Worm (Caenorhabditis elegans) whole organism, L3 larva: ENCODE data around the gene C46G7.5.
A peak's percentile ranks its signal among the peaks of the same experiment; 100 is the strongest.

Experiments used
- R02D3.7 ChIP-seq: fragments of 150-350 bp; optimal IDR thresholded peaks from 2 replicates; lab custom pipeline; 2014; ENCODE audit warnings: missing biosample characterization, missing genetic modification characterization
- ZK546.5 ChIP-seq: sonication (generic microtip); optimal IDR thresholded peaks from 2 replicates; lab custom pipeline; 2017; ENCODE audit warnings: missing biosample characterization, missing genetic modification characterization
- aly-2 ChIP-seq: fragments of 150-350 bp; optimal IDR thresholded peaks from 2 replicates; lab custom pipeline; 2014; ENCODE audit warnings: missing biosample characterization, missing genetic modification characterization
- ama-1 ChIP-seq: fragments of 150-350 bp; optimal IDR thresholded peaks from 2 replicates; lab custom pipeline; 2018
- ceh-16 ChIP-seq: sonication (generic microtip); optimal IDR thresholded peaks from 2 replicates; lab custom pipeline; 2017; ENCODE audit warnings: missing biosample characterization, missing genetic modification characterization
- ceh-82 ChIP-seq: fragments of 150-350 bp; optimal IDR thresholded peaks from 2 replicates; lab custom pipeline; 2014; ENCODE audit warnings: missing biosample characterization, missing genetic modification characterization
- ceh-9 ChIP-seq: sonication (generic microtip); optimal IDR thresholded peaks from 2 replicates; lab custom pipeline; 2018; ENCODE audit warnings: missing biosample characterization, missing genetic modification characterization
- daf-12 ChIP-seq: fragments of 150-350 bp; optimal IDR thresholded peaks from 2 replicates; lab custom pipeline; 2014; ENCODE audit warnings: missing biosample characterization, missing genetic modification reagents, missing genetic modification characterization
- egl-27 ChIP-seq: sonication (generic microtip); optimal IDR thresholded peaks from 4 replicates; lab custom pipeline; 2017; ENCODE audit warnings: missing biosample characterization, missing genetic modification reagents, missing genetic modification characterization
- egl-5 ChIP-seq: fragments of 150-350 bp; optimal IDR thresholded peaks from 2 replicates; lab custom pipeline; 2017; ENCODE audit warnings: missing biosample characterization, missing genetic modification reagents, missing genetic modification characterization, inconsistent platforms
- elt-1 ChIP-seq: fragments of 150-350 bp; optimal IDR thresholded peaks from 2 replicates; lab custom pipeline; 2014; ENCODE audit warnings: missing biosample characterization, missing genetic modification characterization
- eor-1 ChIP-seq, 2 experiments: fragments of 150-350 bp; optimal IDR thresholded peaks; 2 replicates each; lab custom pipeline; 2014 to 2018; ENCODE audit warnings: missing biosample characterization in 2 of 2, missing genetic modification characterization in 2 of 2
- fkh-10 ChIP-seq: sonication (generic microtip); optimal IDR thresholded peaks from 2 replicates; lab custom pipeline; 2017; ENCODE audit warnings: missing biosample characterization, missing genetic modification reagents, missing genetic modification characterization
- fkh-2 ChIP-seq: fragments of 150-350 bp; optimal IDR thresholded peaks from 2 replicates; lab custom pipeline; 2014; ENCODE audit warnings: missing biosample characterization, missing genetic modification reagents, missing genetic modification characterization
- fos-1 ChIP-seq: fragments of 150-350 bp; optimal IDR thresholded peaks from 2 replicates; lab custom pipeline; 2014; ENCODE audit warnings: missing biosample characterization, missing genetic modification characterization
- hmg-11 ChIP-seq: sonication (generic microtip); optimal IDR thresholded peaks from 2 replicates; lab custom pipeline; 2016; ENCODE audit warnings: missing genetic modification characterization, missing compliant biosample characterization
- jun-1 ChIP-seq: fragments of 150-350 bp; optimal IDR thresholded peaks from 2 replicates; lab custom pipeline; 2014; ENCODE audit warnings: missing biosample characterization, missing genetic modification reagents, missing genetic modification characterization
- lin-15B ChIP-seq: fragments of 150-350 bp; optimal IDR thresholded peaks from 2 replicates; lab custom pipeline; 2014; ENCODE audit warnings: missing biosample characterization, missing genetic modification characterization
- lin-39 ChIP-seq: fragments of 150-350 bp; optimal IDR thresholded peaks from 2 replicates; lab custom pipeline; 2018; ENCODE audit warnings: missing biosample characterization, missing genetic modification reagents, missing genetic modification characterization
- mml-1 ChIP-seq: fragments of 150-350 bp; sonication (generic microtip); optimal IDR thresholded peaks from 3 replicates; lab custom pipeline; 2014; ENCODE audit warnings: missing biosample characterization, missing genetic modification characterization
- nfya-1 ChIP-seq: sonication (generic microtip); optimal IDR thresholded peaks from 2 replicates; lab custom pipeline; 2017; ENCODE audit warnings: missing genetic modification characterization, mild to moderate bottlenecking, missing compliant biosample characterization, antibody characterized with exemption, moderate library complexity; ENCODE audit not compliant: insufficient read depth
- nhr-12 ChIP-seq: fragments of 150-350 bp; optimal IDR thresholded peaks from 2 replicates; lab custom pipeline; 2014; ENCODE audit warnings: missing biosample characterization, missing genetic modification characterization
- nhr-25 ChIP-seq: sonication (generic microtip); optimal IDR thresholded peaks from 2 replicates; lab custom pipeline; 2017; ENCODE audit warnings: missing biosample characterization, missing genetic modification characterization
- nhr-28 ChIP-seq: fragments of 150-350 bp; optimal IDR thresholded peaks from 2 replicates; lab custom pipeline; 2014; ENCODE audit warnings: missing biosample characterization, missing genetic modification characterization
- nhr-77 ChIP-seq: fragments of 150-350 bp; optimal IDR thresholded peaks from 2 replicates; lab custom pipeline; 2014; ENCODE audit warnings: missing biosample characterization, missing genetic modification characterization
- pha-4 ChIP-seq: fragments of 150-350 bp; optimal IDR thresholded peaks from 2 replicates; lab custom pipeline; 2014; ENCODE audit warnings: missing biosample characterization, missing genetic modification reagents, missing genetic modification characterization
- pqm-1 ChIP-seq: fragments of 150-350 bp; optimal IDR thresholded peaks from 2 replicates; lab custom pipeline; 2017; ENCODE audit warnings: missing biosample characterization, missing genetic modification characterization, inconsistent platforms
- sea-2 ChIP-seq: fragments of 150-350 bp; sonication (generic microtip); optimal IDR thresholded peaks from 4 replicates; lab custom pipeline; 2014; ENCODE audit warnings: missing biosample characterization, missing genetic modification reagents, missing genetic modification characterization
- unc-62 ChIP-seq: fragments of 150-350 bp; sonication (generic microtip); optimal IDR thresholded peaks from 4 replicates; lab custom pipeline; 2014; ENCODE audit warnings: missing biosample characterization, missing genetic modification reagents, missing genetic modification characterization
- zag-1 ChIP-seq: fragments of 150-350 bp; optimal IDR thresholded peaks from 2 replicates; lab custom pipeline; 2014; ENCODE audit warnings: missing biosample characterization, missing genetic modification characterization
- ztf-11 ChIP-seq: fragments of 150-350 bp; optimal IDR thresholded peaks from 2 replicates; lab custom pipeline; 2014; ENCODE audit warnings: missing biosample characterization, missing genetic modification characterization
- ztf-4 ChIP-seq: fragments of 150-350 bp; optimal IDR thresholded peaks from 2 replicates; lab custom pipeline; 2014; ENCODE audit warnings: missing biosample characterization, missing genetic modification characterization

Gene C46G7.5

ce11 chrIV:6013853-6014252, 2.4 kb upstream of the C46G7.5 start:
- TF ChIP-seq nfya-1 (tag; lab: Kevin White, UChicago) (peak; percentile 69), ceh-16 (tag; lab: Kevin White, UChicago) (no peak)

- TF ChIP-seq nhr-25 (tag; lab: Kevin White, UChicago) (no peak), pha-4 (no peak), nhr-28 (tag; lab: Kevin White, UChicago) (no peak), ztf-4 (tag; lab: Kevin White, UChicago) (no peak), jun-1 (tag; lab: Kevin White, UChicago) (no peak), lin-15B (tag; lab: Kevin White, UChicago) (no peak), elt-1 (no peak)
These were observed 1.2 kb downstream of the C46G7.5 start for ce11 chrIV:6010274-6010673.

- TF ChIP-seq egl-27 (tag; lab: Kevin White, UChicago) (no peak), sea-2 (no peak), ceh-82 (no peak), ZK546.5 (tag; lab: Kevin White, UChicago) (no peak), fkh-10 (no peak), nhr-28 (tag; lab: Kevin White, UChicago) (no peak), hmg-11 (tag; lab: Kevin White, UChicago) (no peak), nhr-25 (tag; lab: Kevin White, UChicago) (no peak), R02D3.7 (no peak), daf-12 (tag; lab: Kevin White, UChicago) (no peak), mml-1 (tag; lab: Kevin White, UChicago) (no peak), nhr-12 (tag; lab: Kevin White, UChicago) (no peak), egl-5 (tag; lab: Kevin White, UChicago) (no peak)
These were observed 5.8 kb downstream of the C46G7.5 start for ce11 chrIV:6005655-6006054.

ce11 chrIV:5990503-5990902, 20.9 kb downstream of the C46G7.5 start:
- TF ChIP-seq nhr-28 (tag; lab: Kevin White, UChicago) (no peak), sea-2 (no peak), unc-62 (GFP tag; lab: Kevin White, UChicago) (no peak)

- TF ChIP-seq pqm-1 (no peak), aly-2 (no peak), nhr-77 (tag; lab: Kevin White, UChicago) (no peak), lin-15B (tag; lab: Kevin White, UChicago) (no peak), zag-1 (tag; lab: Kevin White, UChicago) (no peak), ztf-11 (tag; lab: Kevin White, UChicago) (no peak)
- TF ChIP-seq, all 47 proteins: peak for 0
These were observed 24.6 kb downstream of the C46G7.5 start for ce11 chrIV:5986829-5987228.

- TF ChIP-seq ceh-9, result no peak
- TF ChIP-seq daf-12 (tag; lab: Kevin White, UChicago), result no peak
- no peak for TF ChIP-seq nfya-1 (tag; lab: Kevin White, UChicago)
- no peak for TF ChIP-seq eor-1 (tag; optimal IDR thresholded peaks at IDR 0.05; lab: Kevin White, UChicago)
- no peak for TF ChIP-seq ZK546.5 (tag; lab: Kevin White, UChicago)
- TF ChIP-seq fkh-2 (tag; lab: Kevin White, UChicago), result no peak
- no peak for TF ChIP-seq pha-4
- TF ChIP-seq nhr-77 (tag; lab: Kevin White, UChicago), result no peak
- TF ChIP-seq zag-1 (tag; lab: Kevin White, UChicago), result no peak
- no peak for TF ChIP-seq fos-1 (tag; lab: Kevin White, UChicago)
- TF ChIP-seq aly-2, result peak; percentile 1
- TF ChIP-seq ceh-16 (tag; lab: Kevin White, UChicago), result no peak
- TF ChIP-seq ceh-82, result no peak
- peak; percentile 39 for TF ChIP-seq ama-1
- TF ChIP-seq, all 47 proteins: peak for 2
These were observed 25.6 kb downstream of the C46G7.5 start for ce11 chrIV:5985823-5986222.

- TF ChIP-seq sea-2 (no peak), lin-39 (peak; percentile 8)
These were observed 26.0 kb downstream of the C46G7.5 start for ce11 chrIV:5985422-5985821.
